Worm (Caenorhabditis elegans) whole organism, mixed stage, embryonic: ENCODE results near the gene F53C3.8.

Experiments used
- bed-3 ChIP-seq: fragments of 200-800 bp; sonication (Bioruptor generic); optimal IDR thresholded peaks from 3 replicates; lab custom pipeline; 2018; ENCODE audit warnings: mild to moderate bottlenecking, missing genetic modification characterization, moderate library complexity, missing compliant biosample characterization
- blmp-1 ChIP-seq: fragments of 150-350 bp; optimal IDR thresholded peaks from 2 replicates; lab custom pipeline; 2014; ENCODE audit warnings: missing biosample characterization, missing genetic modification characterization
- ceh-39 ChIP-seq: fragments of 150-350 bp; optimal IDR thresholded peaks from 2 replicates; lab custom pipeline; 2014; ENCODE audit warnings: missing biosample characterization, missing genetic modification characterization
- ceh-43 ChIP-seq: fragments of 200-800 bp; sonication (Bioruptor generic); optimal IDR thresholded peaks from 2 replicates; lab custom pipeline; 2018; ENCODE audit warnings: mild to moderate bottlenecking, missing genetic modification characterization, moderate library complexity, missing compliant biosample characterization
- ceh-83 ChIP-seq: fragments of 200-800 bp; sonication (Bioruptor generic); optimal IDR thresholded peaks from 2 replicates; lab custom pipeline; 2018; ENCODE audit warnings: mild to moderate bottlenecking, missing genetic modification characterization, missing compliant biosample characterization
- ces-1 ChIP-seq: fragments of 150-350 bp; optimal IDR thresholded peaks from 2 replicates; lab custom pipeline; 2014; ENCODE audit warnings: missing biosample characterization, missing genetic modification reagents, missing genetic modification characterization
- cnd-1 ChIP-seq: fragments of 200-800 bp; sonication (Bioruptor generic); optimal IDR thresholded peaks from 2 replicates; lab custom pipeline; 2018; ENCODE audit warnings: mild to moderate bottlenecking, missing genetic modification characterization, missing compliant biosample characterization
- drap-1 ChIP-seq: fragments of 200-800 bp; sonication (Bioruptor generic); optimal IDR thresholded peaks from 3 replicates; lab custom pipeline; 2018; ENCODE audit warnings: mild to moderate bottlenecking, missing genetic modification characterization, missing compliant biosample characterization
- elt-1 ChIP-seq: sonication (generic microtip); optimal IDR thresholded peaks from 2 replicates; lab custom pipeline; 2017; ENCODE audit warnings: missing genetic modification characterization, mild to moderate bottlenecking, missing compliant biosample characterization, antibody characterized with exemption, moderate library complexity, borderline replicate concordance; ENCODE audit not compliant: insufficient read depth
- flh-1 ChIP-seq: fragments of 200-800 bp; sonication (Bioruptor generic); optimal IDR thresholded peaks from 2 replicates; lab custom pipeline; 2018; ENCODE audit warnings: mild to moderate bottlenecking, missing genetic modification characterization, moderate library complexity, missing compliant biosample characterization
- ham-2 ChIP-seq: fragments of 200-800 bp; sonication (Bioruptor generic); optimal IDR thresholded peaks from 2 replicates; lab custom pipeline; 2018; ENCODE audit warnings: mild to moderate bottlenecking, missing genetic modification characterization, missing compliant biosample characterization
- lin-13 ChIP-seq: fragments of 150-350 bp; optimal IDR thresholded peaks from 2 replicates; lab custom pipeline; 2014; ENCODE audit warnings: missing biosample characterization, missing genetic modification characterization
- lin-32 ChIP-seq: fragments of 200-800 bp; sonication (Bioruptor generic); optimal IDR thresholded peaks from 2 replicates; lab custom pipeline; 2018; ENCODE audit warnings: mild to moderate bottlenecking, missing genetic modification characterization, missing compliant biosample characterization
- lsy-2 ChIP-seq: fragments of 150-350 bp; optimal IDR thresholded peaks from 2 replicates; lab custom pipeline; 2014; ENCODE audit warnings: missing biosample characterization, missing genetic modification characterization
- mab-5 ChIP-seq: fragments of 150-350 bp; optimal IDR thresholded peaks from 2 replicates; lab custom pipeline; 2014; ENCODE audit warnings: missing biosample characterization, missing genetic modification characterization
- mep-1 ChIP-seq: fragments of 150-350 bp; optimal IDR thresholded peaks from 2 replicates; lab custom pipeline; 2017; ENCODE audit warnings: missing biosample characterization, missing genetic modification reagents, missing genetic modification characterization, inconsistent platforms
- mls-2 ChIP-seq: sonication (generic microtip); optimal IDR thresholded peaks from 2 replicates; lab custom pipeline; 2016; ENCODE audit warnings: mild to moderate bottlenecking, missing genetic modification characterization, moderate library complexity, missing compliant biosample characterization
- nhr-12 ChIP-seq: fragments of 150-350 bp; optimal IDR thresholded peaks from 2 replicates; lab custom pipeline; 2014; ENCODE audit warnings: missing biosample characterization, missing genetic modification characterization
- nhr-2 ChIP-seq: fragments of 150-350 bp; optimal IDR thresholded peaks from 2 replicates; lab custom pipeline; 2014; ENCODE audit warnings: missing biosample characterization, missing genetic modification characterization
- nhr-237 ChIP-seq: fragments of 150-350 bp; optimal IDR thresholded peaks from 2 replicates; lab custom pipeline; 2014; ENCODE audit warnings: missing biosample characterization, missing genetic modification characterization
- nhr-28 ChIP-seq: fragments of 150-350 bp; optimal IDR thresholded peaks from 2 replicates; lab custom pipeline; 2014; ENCODE audit warnings: missing biosample characterization, missing genetic modification characterization
- nhr-76 ChIP-seq: sonication (generic microtip); optimal IDR thresholded peaks from 2 replicates; lab custom pipeline; 2017; ENCODE audit warnings: missing biosample characterization, missing genetic modification characterization
- pha-4 ChIP-seq: fragments of 150-350 bp; optimal IDR thresholded peaks from 2 replicates; lab custom pipeline; 2018; ENCODE audit warnings: missing biosample characterization, missing genetic modification reagents, missing genetic modification characterization
- sem-2 ChIP-seq: fragments of 200-800 bp; sonication (Bioruptor generic); optimal IDR thresholded peaks from 2 replicates; lab custom pipeline; 2018; ENCODE audit warnings: mild to moderate bottlenecking, missing genetic modification characterization, missing compliant biosample characterization
- snpc-4 ChIP-seq: fragments of 150-350 bp; optimal IDR thresholded peaks from 2 replicates; lab custom pipeline; 2014; ENCODE audit warnings: missing biosample characterization, missing genetic modification characterization
- sptf-1 ChIP-seq: sonication (generic microtip); optimal IDR thresholded peaks from 2 replicates; lab custom pipeline; 2017; ENCODE audit warnings: mild to moderate bottlenecking, missing genetic modification characterization, moderate library complexity, missing compliant biosample characterization
- tbx-8 ChIP-seq: fragments of 200-800 bp; sonication (Bioruptor generic); optimal IDR thresholded peaks from 2 replicates; lab custom pipeline; 2018; ENCODE audit warnings: mild to moderate bottlenecking, missing genetic modification characterization, moderate library complexity, missing compliant biosample characterization
- unc-120 ChIP-seq: sonication (generic microtip); optimal IDR thresholded peaks from 2 replicates; lab custom pipeline; 2017; ENCODE audit warnings: missing genetic modification characterization, missing compliant biosample characterization; ENCODE audit not compliant: poor library complexity, severe bottlenecking
- unc-39 ChIP-seq: fragments of 150-350 bp; optimal IDR thresholded peaks from 2 replicates; lab custom pipeline; 2014; ENCODE audit warnings: missing biosample characterization, missing genetic modification characterization
- unc-62 ChIP-seq: fragments of 150-350 bp; optimal IDR thresholded peaks from 2 replicates; lab custom pipeline; 2014; ENCODE audit warnings: missing biosample characterization, missing genetic modification reagents, missing genetic modification characterization
- zip-8 ChIP-seq: fragments of 150-350 bp; optimal IDR thresholded peaks from 2 replicates; lab custom pipeline; 2014; ENCODE audit warnings: missing biosample characterization, missing genetic modification characterization
- ztf-11 ChIP-seq: fragments of 150-350 bp; optimal IDR thresholded peaks from 2 replicates; lab custom pipeline; 2014; ENCODE audit warnings: missing biosample characterization, missing genetic modification characterization

F53C3.8 gene

ce11 chrII:3931230-3931629, 40.0 kb downstream of the F53C3.8 start:
- no peak for TF ChIP-seq nhr-2 (tag; lab: Kevin White, UChicago)
- TF ChIP-seq ztf-11 (tag; lab: Kevin White, UChicago), result no peak
- TF ChIP-seq sptf-1, result no peak
- TF ChIP-seq ces-1, result no peak
- no peak for TF ChIP-seq snpc-4 (tag; lab: Kevin White, UChicago)
- no peak for TF ChIP-seq lin-13
- no peak for TF ChIP-seq tbx-8 (GFP tag; lab: Kevin White, UChicago)
- no peak for TF ChIP-seq unc-39 (tag; lab: Kevin White, UChicago)
- no peak for TF ChIP-seq nhr-12
- no peak for TF ChIP-seq mab-5

- TF ChIP-seq elt-1, result no peak
- TF ChIP-seq ceh-83 (GFP tag; lab: Kevin White, UChicago), result no peak
- no peak for TF ChIP-seq unc-120 (tag; lab: Kevin White, UChicago)
Observed at ce11 chrII:3931825-3932224, 40.6 kb downstream of the F53C3.8 start.

ce11 chrII:3933640-3934039, 42.4 kb downstream of the F53C3.8 start, which contains the start of gene Y14H12B.2:
Gene Y14H12B.2 (minus strand): TSS chrII:3933740.
- TF ChIP-seq lin-13 (no peak), unc-120 (tag; lab: Kevin White, UChicago) (no peak), nhr-28 (tag; lab: Kevin White, UChicago) (no peak), flh-1 (GFP tag; lab: Kevin White, UChicago) (no peak), cnd-1 (no peak), ceh-39 (tag; lab: Kevin White, UChicago) (no peak), sptf-1 (no peak), nhr-76 (tag; lab: Kevin White, UChicago) (no peak), ztf-11 (tag; lab: Kevin White, UChicago) (no peak), nhr-12 (no peak), blmp-1 (tag; lab: Kevin White, UChicago) (no peak), drap-1 (GFP tag; lab: Kevin White, UChicago) (no peak), lsy-2 (tag; lab: Kevin White, UChicago) (no peak), lin-32 (GFP tag; lab: Kevin White, UChicago) (no peak), zip-8 (tag; lab: Kevin White, UChicago) (no peak), mls-2 (tag; lab: Kevin White, UChicago) (no peak), sem-2 (GFP tag; lab: Kevin White, UChicago) (no peak), nhr-237 (no peak), ceh-43 (GFP tag; lab: Kevin White, UChicago) (no peak), bed-3 (GFP tag; lab: Kevin White, UChicago) (no peak)

- TF ChIP-seq elt-1 (no peak), mls-2 (tag; lab: Kevin White, UChicago) (no peak), unc-120 (tag; lab: Kevin White, UChicago) (no peak), ham-2 (GFP tag; lab: Kevin White, UChicago) (no peak), snpc-4 (tag; lab: Kevin White, UChicago) (no peak), nhr-2 (tag; lab: Kevin White, UChicago) (no peak), unc-62 (GFP tag; lab: Kevin White, UChicago) (no peak), ceh-43 (GFP tag; lab: Kevin White, UChicago) (no peak), zip-8 (tag; lab: Kevin White, UChicago) (no peak), bed-3 (GFP tag; lab: Kevin White, UChicago) (no peak), blmp-1 (tag; lab: Kevin White, UChicago) (no peak), unc-39 (tag; lab: Kevin White, UChicago) (no peak), tbx-8 (GFP tag; lab: Kevin White, UChicago) (no peak), ceh-83 (GFP tag; lab: Kevin White, UChicago) (no peak), mep-1 (tag; lab: Kevin White, UChicago) (no peak), mab-5 (no peak), lsy-2 (tag; lab: Kevin White, UChicago) (no peak), pha-4 (no peak)
Observed at ce11 chrII:3934085-3934484, 42.9 kb downstream of the F53C3.8 start, which contains the start of gene Y14H12B.1. Gene Y14H12B.1 (plus strand): TSS chrII:3934447.

ce11 chrII:3935098-3935497, 43.9 kb downstream of the F53C3.8 start:
- TF ChIP-seq drap-1 (GFP tag; lab: Kevin White, UChicago) (no peak), flh-1 (GFP tag; lab: Kevin White, UChicago) (no peak), lin-32 (GFP tag; lab: Kevin White, UChicago) (no peak), blmp-1 (tag; lab: Kevin White, UChicago) (no peak)
